Fruit fly (Drosophila melanogaster): ENCODE data around the gene Prosbeta6.

The Prosbeta6 gene

dm6 chr3L:16640509-16641068, 30.4 kb upstream of the Prosbeta6 start:
- TF ChIP-seq ovo (GFP tag; optimal IDR thresholded peaks at IDR 0.05): no peak
- TF ChIP-seq CG7101 (tag; optimal IDR thresholded peaks at IDR 0.05): no peak
- no peak for TF ChIP-seq cnc (optimal IDR thresholded peaks at IDR 0.05)
- TF ChIP-seq tj (GFP tag; optimal IDR thresholded peaks at IDR 0.05): no peak
- no peak for TF ChIP-seq CG14711 (tag; optimal IDR thresholded peaks at IDR 0.05)
- no peak for TF ChIP-seq Clk (GFP tag; optimal IDR thresholded peaks at IDR 0.05)
- no peak for TF ChIP-seq CG11617 (GFP tag; optimal IDR thresholded peaks at IDR 0.05)
- no peak for TF ChIP-seq CG5204 (GFP tag; optimal IDR thresholded peaks at IDR 0.05)
- TF ChIP-seq bab1 (GFP tag; optimal IDR thresholded peaks at IDR 0.05): no peak
- TF ChIP-seq Mnt (GFP tag; optimal IDR thresholded peaks at IDR 0.05): no peak
- TF ChIP-seq CG12768 (GFP tag; optimal IDR thresholded peaks at IDR 0.05): no peak

dm6 chr3L:16638639-16639388, 28.6 kb upstream of the Prosbeta6 start:
- TF ChIP-seq kay (GFP tag; ENCODE audit: borderline replicate concordance) (no peak), Hr96 (GFP tag; optimal IDR thresholded peaks at IDR 0.05) (no peak), cnc (optimal IDR thresholded peaks at IDR 0.05) (no peak), pad (GFP tag; optimal IDR thresholded peaks at IDR 0.05) (no peak), CG12768 (GFP tag; optimal IDR thresholded peaks at IDR 0.05) (no peak), cic (GFP tag; optimal IDR thresholded peaks at IDR 0.05) (no peak), CG5204 (GFP tag; optimal IDR thresholded peaks at IDR 0.05) (no peak), CG1620 (GFP tag; optimal IDR thresholded peaks at IDR 0.05) (no peak), CG7045 (GFP tag; optimal IDR thresholded peaks at IDR 0.05) (no peak), Crg-1 (GFP tag; optimal IDR thresholded peaks at IDR 0.05) (no peak), Clk (GFP tag; optimal IDR thresholded peaks at IDR 0.05) (no peak), Mnt (GFP tag; optimal IDR thresholded peaks at IDR 0.05) (no peak), bab1 (GFP tag; optimal IDR thresholded peaks at IDR 0.05) (no peak), toe (GFP tag; optimal IDR thresholded peaks at IDR 0.05) (no peak), CG14711 (tag; optimal IDR thresholded peaks at IDR 0.05) (no peak), ovo (GFP tag; optimal IDR thresholded peaks at IDR 0.05) (no peak), tj (GFP tag; optimal IDR thresholded peaks at IDR 0.05) (no peak), CG7101 (tag; optimal IDR thresholded peaks at IDR 0.05) (no peak), CG11617 (GFP tag; optimal IDR thresholded peaks at IDR 0.05) (no peak)

DNA sequence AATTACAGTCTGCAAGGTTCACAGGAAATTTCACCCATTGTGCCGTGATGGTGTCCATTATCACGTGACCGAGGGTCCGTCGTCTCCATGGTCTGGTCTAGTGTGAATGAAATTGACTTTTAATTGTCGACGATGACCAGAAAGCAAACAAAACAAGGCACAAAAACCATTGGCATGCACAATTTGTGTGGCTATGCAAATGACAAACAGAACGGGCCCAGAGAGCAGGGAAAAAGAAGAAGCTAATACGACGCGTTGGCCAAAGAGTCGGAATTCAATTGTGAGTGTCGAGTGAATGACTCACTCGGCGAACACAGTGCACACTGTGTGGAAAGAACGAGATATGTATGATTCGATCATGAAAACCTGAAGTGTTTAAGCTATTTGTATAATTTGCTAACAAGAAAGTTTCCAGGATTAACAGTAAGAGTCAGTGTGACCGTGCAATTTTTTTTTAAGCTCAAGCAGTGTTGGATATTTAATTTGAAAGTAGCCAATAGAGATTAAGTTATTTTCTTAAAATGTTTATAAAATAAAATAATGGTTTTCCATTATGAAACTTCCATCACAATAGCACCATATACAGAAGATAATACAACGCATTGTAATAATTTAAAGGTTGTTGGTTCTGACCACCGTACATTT, 25.5 kb upstream of the Prosbeta6 start:
- TF ChIP-seq Clk (GFP tag; optimal IDR thresholded peaks at IDR 0.05): no peak
- TF ChIP-seq kay (GFP tag; ENCODE audit: borderline replicate concordance): peak; percentile 50
- TF ChIP-seq tj (GFP tag; optimal IDR thresholded peaks at IDR 0.05): peak; percentile 51
- no peak for TF ChIP-seq CG1620 (GFP tag; optimal IDR thresholded peaks at IDR 0.05)
- TF ChIP-seq CG14711 (tag; optimal IDR thresholded peaks at IDR 0.05): no peak

- TF ChIP-seq CG5204 (GFP tag; optimal IDR thresholded peaks at IDR 0.05): peak; percentile 12
- no peak for TF ChIP-seq kay (GFP tag; ENCODE audit: borderline replicate concordance)
These were observed 24.3 kb upstream of the Prosbeta6 start for dm6 chr3L:16634529-16634928.

- TF ChIP-seq CG11617 (GFP tag; optimal IDR thresholded peaks at IDR 0.05) (no peak), CG33017 (tag; optimal IDR thresholded peaks at IDR 0.05) (no peak), Hr96 (GFP tag; optimal IDR thresholded peaks at IDR 0.05) (no peak), bab1 (GFP tag; optimal IDR thresholded peaks at IDR 0.05) (no peak), Mnt (GFP tag; optimal IDR thresholded peaks at IDR 0.05) (no peak), pad (GFP tag; optimal IDR thresholded peaks at IDR 0.05) (no peak), toe (GFP tag; optimal IDR thresholded peaks at IDR 0.05) (no peak), CG14711 (tag; optimal IDR thresholded peaks at IDR 0.05) (no peak), cnc (optimal IDR thresholded peaks at IDR 0.05) (no peak), Clk (GFP tag; optimal IDR thresholded peaks at IDR 0.05) (no peak), CG7045 (GFP tag; optimal IDR thresholded peaks at IDR 0.05) (no peak), CG5204 (GFP tag; optimal IDR thresholded peaks at IDR 0.05) (no peak), tj (GFP tag; optimal IDR thresholded peaks at IDR 0.05) (no peak), kay (GFP tag; ENCODE audit: borderline replicate concordance) (no peak), CG7101 (tag; optimal IDR thresholded peaks at IDR 0.05) (no peak), ovo (GFP tag; optimal IDR thresholded peaks at IDR 0.05) (no peak), cic (GFP tag; optimal IDR thresholded peaks at IDR 0.05) (no peak), Crg-1 (GFP tag; optimal IDR thresholded peaks at IDR 0.05) (no peak), CG12768 (GFP tag; optimal IDR thresholded peaks at IDR 0.05) (no peak)
These were observed 23.9 kb upstream of the Prosbeta6 start for dm6 chr3L:16634091-16634490.

DNA sequence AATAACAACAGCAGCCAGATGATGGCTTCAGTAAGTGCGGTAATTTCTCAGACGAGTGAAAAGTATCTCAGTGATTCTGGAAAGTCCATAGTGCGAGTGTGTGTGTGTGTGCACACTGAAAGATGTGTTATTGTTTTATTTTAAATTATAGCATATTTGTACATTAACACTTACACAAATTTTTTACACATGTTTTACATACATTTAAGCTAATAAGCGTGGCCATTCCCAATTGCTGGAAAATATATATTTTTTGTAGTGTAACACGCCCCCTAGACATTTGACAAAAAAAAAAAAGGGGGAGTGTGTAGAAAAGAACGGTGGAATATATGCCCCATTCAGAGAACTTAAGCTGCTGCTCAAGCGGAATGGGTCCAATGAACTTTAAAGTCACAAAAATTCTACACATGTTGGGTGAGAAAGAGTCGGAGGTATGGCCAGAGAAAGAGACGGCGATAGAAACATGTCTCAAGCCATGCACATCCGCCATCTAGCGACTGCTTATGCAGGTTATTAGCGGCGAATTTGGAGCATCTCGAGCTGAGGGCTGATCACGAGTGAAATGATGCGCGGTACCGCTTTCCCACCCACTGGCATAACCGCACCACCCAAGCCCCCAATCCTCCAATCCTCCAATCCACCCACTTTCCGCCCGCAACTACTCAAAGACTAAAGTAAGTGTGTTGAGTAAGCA, 21.8 kb upstream of the Prosbeta6 start:
- TF ChIP-seq Clk (GFP tag; optimal IDR thresholded peaks at IDR 0.05): no peak
- TF ChIP-seq cnc (optimal IDR thresholded peaks at IDR 0.05): no peak
- TF ChIP-seq tj (GFP tag; optimal IDR thresholded peaks at IDR 0.05): no peak
- TF ChIP-seq Hr96 (GFP tag; optimal IDR thresholded peaks at IDR 0.05): no peak
- TF ChIP-seq Mnt (GFP tag; optimal IDR thresholded peaks at IDR 0.05): no peak
- no peak for TF ChIP-seq CG33017 (tag; optimal IDR thresholded peaks at IDR 0.05)
- TF ChIP-seq cic (GFP tag; optimal IDR thresholded peaks at IDR 0.05): no peak
- no peak for TF ChIP-seq CG1620 (GFP tag; optimal IDR thresholded peaks at IDR 0.05)
- TF ChIP-seq kay (GFP tag; ENCODE audit: borderline replicate concordance): no peak
- no peak for TF ChIP-seq CG5204 (GFP tag; optimal IDR thresholded peaks at IDR 0.05)
- no peak for TF ChIP-seq CG7045 (GFP tag; optimal IDR thresholded peaks at IDR 0.05)
- no peak for TF ChIP-seq CG7101 (tag; optimal IDR thresholded peaks at IDR 0.05)
- no peak for TF ChIP-seq CG12768 (GFP tag; optimal IDR thresholded peaks at IDR 0.05)
- no peak for TF ChIP-seq toe (GFP tag; optimal IDR thresholded peaks at IDR 0.05)

All from whole organism, adult.